Fruit fly (Drosophila melanogaster) S2 (cell line): ENCODE measurements around the gene c-cup.

Experiments
- CG8478 ChIP-seq: fragments of >200 bp; optimal IDR thresholded peaks from 2 replicates; lab custom pipeline; 2018
- CTCF ChIP-seq, 2 experiments: fragments of >200 bp; optimal IDR thresholded peaks; 2 replicates each; lab custom pipeline; 2018

dm6 chr2L:1832465-1832864 is at the start of gene c-cup:
- no peak for TF ChIP-seq CTCF (optimal IDR thresholded peaks at IDR 0.05; lab: Kevin White, UChicago)
- no peak for TF ChIP-seq CG8478 (lab: Kevin White, UChicago)
